Worm (Caenorhabditis elegans) whole organism, late embryonic: ENCODE data around the gene cest-16.

Experiments used
- C38D4.7 ChIP-seq: fragments of 200-800 bp; sonication (Bioruptor generic); optimal IDR thresholded peaks from 2 replicates; lab custom pipeline; 2018; ENCODE audit warnings: mild to moderate bottlenecking, missing genetic modification characterization, moderate library complexity, missing compliant biosample characterization
- F13H6.1 ChIP-seq: sonication (generic microtip); optimal IDR thresholded peaks from 2 replicates; lab custom pipeline; 2016; ENCODE audit warnings: missing genetic modification characterization, missing compliant biosample characterization
- ahr-1 ChIP-seq: sonication (generic microtip); optimal IDR thresholded peaks from 2 replicates; lab custom pipeline; 2016; ENCODE audit warnings: missing genetic modification characterization, missing compliant biosample characterization
- ama-1 ChIP-seq: fragments of 150-350 bp; optimal IDR thresholded peaks from 2 replicates; lab custom pipeline; 2014
- ceh-14 ChIP-seq: sonication (generic microtip); optimal IDR thresholded peaks from 2 replicates; lab custom pipeline; 2016; ENCODE audit warnings: missing genotype, missing genetic modification characterization, missing compliant biosample characterization
- ceh-19 ChIP-seq: fragments of 200-800 bp; sonication (Bioruptor generic); optimal IDR thresholded peaks from 2 replicates; lab custom pipeline; 2018; ENCODE audit warnings: mild to moderate bottlenecking, missing genetic modification characterization, missing compliant biosample characterization
- ceh-30 ChIP-seq: fragments of 150-350 bp; optimal IDR thresholded peaks from 2 replicates; lab custom pipeline; 2014; ENCODE audit warnings: missing biosample characterization, missing genetic modification characterization
- ceh-31 ChIP-seq: sonication (generic microtip); optimal IDR thresholded peaks from 2 replicates; lab custom pipeline; 2016; ENCODE audit warnings: missing genetic modification characterization, missing compliant biosample characterization
- ceh-34 ChIP-seq: sonication (generic microtip); optimal IDR thresholded peaks from 2 replicates; lab custom pipeline; 2016; ENCODE audit warnings: mild to moderate bottlenecking, missing genetic modification characterization, missing compliant biosample characterization
- ceh-45 ChIP-seq: fragments of 200-800 bp; sonication (Bioruptor generic); IDR thresholded peaks from 2 replicates; pipeline ENCODE4 v1.3.6; 2022; ENCODE audit warnings: missing genetic modification reagents, missing genetic modification characterization, missing compliant biosample characterization
- ceh-48 ChIP-seq: sonication (generic microtip); optimal IDR thresholded peaks from 2 replicates; lab custom pipeline; 2016; ENCODE audit warnings: missing genetic modification characterization, inconsistent platforms, missing compliant biosample characterization
- ceh-6 ChIP-seq: fragments of 200-800 bp; sonication (Bioruptor generic); optimal IDR thresholded peaks from 2 replicates; lab custom pipeline; 2018; ENCODE audit warnings: mild to moderate bottlenecking, missing genetic modification characterization, missing compliant biosample characterization
- dmd-4 ChIP-seq: sonication (generic microtip); optimal IDR thresholded peaks from 2 replicates; lab custom pipeline; 2016; ENCODE audit warnings: borderline replicate concordance, missing genetic modification characterization, missing compliant biosample characterization
- ets-4 ChIP-seq: sonication (generic microtip); optimal IDR thresholded peaks from 2 replicates; lab custom pipeline; 2016; ENCODE audit warnings: missing genetic modification characterization, missing compliant biosample characterization
- eyg-1 ChIP-seq: sonication (generic microtip); optimal IDR thresholded peaks from 2 replicates; lab custom pipeline; 2016; ENCODE audit warnings: missing genotype, missing genetic modification characterization, missing compliant biosample characterization
- fax-1 ChIP-seq: sonication (generic microtip); optimal IDR thresholded peaks from 2 replicates; lab custom pipeline; 2016; ENCODE audit warnings: missing genotype, missing genetic modification characterization, missing compliant biosample characterization
- fkh-10 ChIP-seq: fragments of 150-350 bp; optimal IDR thresholded peaks from 2 replicates; lab custom pipeline; 2014; ENCODE audit warnings: missing biosample characterization, missing genetic modification reagents, missing genetic modification characterization
- hlh-13 ChIP-seq: fragments of 200-800 bp; sonication (Bioruptor generic); optimal IDR thresholded peaks from 2 replicates; lab custom pipeline; 2018; ENCODE audit warnings: mild to moderate bottlenecking, missing genetic modification characterization, missing compliant biosample characterization
- hlh-6 ChIP-seq: sonication (generic microtip); optimal IDR thresholded peaks from 2 replicates; lab custom pipeline; 2016; ENCODE audit warnings: missing genotype, missing genetic modification characterization, missing compliant biosample characterization
- nfya-1 ChIP-seq: sonication (generic microtip); optimal IDR thresholded peaks from 2 replicates; lab custom pipeline; 2017; ENCODE audit warnings: missing genetic modification characterization, mild to moderate bottlenecking, missing compliant biosample characterization, antibody characterized with exemption, moderate library complexity
- nhr-232 ChIP-seq: sonication (generic microtip); optimal IDR thresholded peaks from 2 replicates; lab custom pipeline; 2016; ENCODE audit warnings: missing genetic modification characterization, missing compliant biosample characterization
- npax-4 ChIP-seq: sonication (generic microtip); optimal IDR thresholded peaks from 2 replicates; lab custom pipeline; 2016; ENCODE audit warnings: missing genetic modification characterization, missing compliant biosample characterization
- odd-2 ChIP-seq: sonication (generic microtip); optimal IDR thresholded peaks from 2 replicates; lab custom pipeline; 2017; ENCODE audit warnings: antibody characterized with exemption, mild to moderate bottlenecking, missing genetic modification characterization, missing compliant biosample characterization
- pat-9 ChIP-seq: fragments of 200-800 bp; sonication (Bioruptor generic); optimal IDR thresholded peaks from 2 replicates; lab custom pipeline; 2018; ENCODE audit warnings: mild to moderate bottlenecking, missing genetic modification characterization, moderate library complexity, missing compliant biosample characterization
- pqm-1 ChIP-seq: sonication (generic microtip); optimal IDR thresholded peaks from 2 replicates; lab custom pipeline; 2016; ENCODE audit warnings: missing genetic modification characterization, missing compliant biosample characterization
- ref-2 ChIP-seq: sonication (generic microtip); optimal IDR thresholded peaks from 2 replicates; lab custom pipeline; 2016; ENCODE audit warnings: missing genetic modification characterization, missing compliant biosample characterization
- sox-2 ChIP-seq: fragments of 200-800 bp; sonication (Bioruptor generic); IDR thresholded peaks from 2 replicates; pipeline ENCODE4 v1.3.6; 2022; ENCODE audit warnings: missing genetic modification reagents, missing genetic modification characterization, missing compliant biosample characterization
- sox-4 ChIP-seq: sonication (generic microtip); optimal IDR thresholded peaks from 2 replicates; lab custom pipeline; 2017; ENCODE audit warnings: mild to moderate bottlenecking, missing genetic modification characterization, inconsistent platforms, missing compliant biosample characterization
- tbx-7 ChIP-seq: sonication (generic microtip); optimal IDR thresholded peaks from 2 replicates; lab custom pipeline; 2016; ENCODE audit warnings: missing genotype, missing genetic modification characterization, missing compliant biosample characterization
- ttx-3 ChIP-seq: sonication (generic microtip); optimal IDR thresholded peaks from 2 replicates; lab custom pipeline; 2016; ENCODE audit warnings: missing genetic modification reagents, missing genetic modification characterization, missing compliant biosample characterization
- unc-3 ChIP-seq, 2 experiments: fragments of 200-800 bp in 1 of 2; sonication (Bioruptor generic) in 1 of 2; sonication (generic microtip) in 1 of 2; conservative IDR thresholded peaks in 1 of 2; optimal IDR thresholded peaks in 1 of 2; 2 replicates each; pipeline versions ENCODE4 v1.3.6 to Lab custom; 2016 to 2022; ENCODE audit warnings: missing compliant biosample characterization in 2 of 2, missing genetic modification characterization in 2 of 2, missing genetic modification reagents in 1 of 2
- unc-42 ChIP-seq: sonication (generic microtip); optimal IDR thresholded peaks from 2 replicates; lab custom pipeline; 2016; ENCODE audit warnings: missing genotype, missing genetic modification characterization, missing compliant biosample characterization
- zip-5 ChIP-seq: sonication (generic microtip); optimal IDR thresholded peaks from 2 replicates; lab custom pipeline; 2016; ENCODE audit warnings: missing genetic modification characterization, missing compliant biosample characterization

Gene cest-16

DNA sequence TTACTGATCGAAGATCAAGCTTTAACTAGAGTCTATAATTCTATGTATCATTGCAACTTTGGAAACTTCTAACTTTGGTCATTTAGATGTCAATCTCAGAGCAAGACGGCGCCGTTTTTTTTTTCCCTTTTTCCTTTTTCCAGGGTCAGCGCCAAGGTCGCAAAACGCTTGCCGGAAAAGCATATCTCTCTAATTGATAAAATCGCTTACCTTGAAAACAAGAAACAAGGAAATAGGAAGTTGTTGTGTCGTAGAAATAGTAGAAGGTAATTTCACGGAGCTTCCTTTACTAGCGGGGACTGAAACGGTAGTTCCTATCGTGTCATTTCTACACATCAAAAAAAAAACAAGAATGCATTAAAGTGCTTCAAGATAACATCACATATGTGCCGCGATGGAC is 21.6 kb downstream of the cest-16 start:
- TF ChIP-seq tbx-7 (tag; lab: Kevin White, UChicago) (no peak), npax-4 (tag; lab: Kevin White, UChicago) (no peak), unc-3 (GFP tag; conservative IDR thresholded peaks at IDR 0.05; lab: Robert Waterston, UW) (no peak), unc-3 (tag; optimal IDR thresholded peaks at IDR 0.05; lab: Kevin White, UChicago) (no peak), ceh-14 (no peak), ceh-6 (GFP tag; lab: Kevin White, UChicago) (no peak), unc-42 (tag; lab: Kevin White, UChicago) (no peak), ceh-45 (GFP tag; lab: Robert Waterston, UW) (no peak), ref-2 (tag; lab: Kevin White, UChicago) (no peak)

DNA sequence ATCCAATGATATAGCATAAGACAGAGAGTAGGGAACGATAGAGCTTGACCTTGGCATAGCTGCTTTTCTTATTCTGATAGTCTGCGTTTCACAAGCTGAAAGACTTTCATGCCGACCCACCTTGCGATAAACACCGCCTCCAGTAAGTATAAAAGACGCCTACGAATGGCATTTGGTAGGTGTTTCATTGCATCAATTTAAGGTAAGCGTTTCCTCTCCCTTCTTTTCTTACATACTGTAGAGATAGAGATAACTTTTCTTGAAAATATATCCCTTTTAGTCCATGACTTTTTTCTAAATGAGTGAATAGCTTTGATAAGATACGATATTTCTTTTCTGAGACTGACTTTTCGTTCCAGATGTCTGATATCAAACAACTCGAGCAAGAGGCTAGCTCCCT is 23.4 kb downstream of the cest-16 start, which contains the start of gene col-167:
TSS of gene col-167 (plus strand) at position 360 of the 400 bp plus-strand sequence.
- TF ChIP-seq sox-4 (tag; lab: Kevin White, UChicago) (no peak), eyg-1 (tag; lab: Kevin White, UChicago) (no peak)

DNA sequence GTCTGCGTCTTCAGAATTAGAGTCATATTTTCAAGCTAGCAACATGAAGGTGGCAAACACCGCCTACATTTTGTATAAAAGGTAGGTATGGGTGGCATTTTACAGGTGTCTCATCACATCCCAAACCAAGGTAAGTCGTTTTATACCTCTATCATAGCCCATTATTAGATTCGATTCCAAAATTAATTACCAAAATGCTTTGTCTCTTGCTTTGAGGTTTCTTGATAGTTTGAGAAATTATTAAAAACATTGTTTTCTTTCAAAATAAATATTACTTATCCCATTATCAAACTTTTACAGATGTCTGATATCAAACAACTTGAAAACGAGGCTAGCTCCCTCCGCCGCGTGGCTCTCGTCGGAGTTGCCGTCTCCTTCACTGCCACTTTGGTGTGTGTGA is 26.3 kb downstream of the cest-16 start, which contains the start of gene col-168:
TSS of gene col-168 (plus strand) at position 301 of the 400 bp plus-strand sequence.
- TF ChIP-seq zip-5 (tag; lab: Kevin White, UChicago) (no peak), unc-3 (GFP tag; conservative IDR thresholded peaks at IDR 0.05; lab: Robert Waterston, UW) (no peak), unc-3 (tag; optimal IDR thresholded peaks at IDR 0.05; lab: Kevin White, UChicago) (no peak), odd-2 (no peak), pqm-1 (tag; lab: Kevin White, UChicago) (no peak), C38D4.7 (GFP tag; lab: Kevin White, UChicago) (no peak), sox-2 (GFP tag; lab: Robert Waterston, UW) (no peak), pat-9 (tag; lab: Kevin White, UChicago) (no peak), ceh-48 (tag; lab: Kevin White, UChicago) (no peak), ttx-3 (tag; lab: Kevin White, UChicago) (no peak), eyg-1 (tag; lab: Kevin White, UChicago) (no peak), ets-4 (tag; lab: Kevin White, UChicago) (no peak)

DNA sequence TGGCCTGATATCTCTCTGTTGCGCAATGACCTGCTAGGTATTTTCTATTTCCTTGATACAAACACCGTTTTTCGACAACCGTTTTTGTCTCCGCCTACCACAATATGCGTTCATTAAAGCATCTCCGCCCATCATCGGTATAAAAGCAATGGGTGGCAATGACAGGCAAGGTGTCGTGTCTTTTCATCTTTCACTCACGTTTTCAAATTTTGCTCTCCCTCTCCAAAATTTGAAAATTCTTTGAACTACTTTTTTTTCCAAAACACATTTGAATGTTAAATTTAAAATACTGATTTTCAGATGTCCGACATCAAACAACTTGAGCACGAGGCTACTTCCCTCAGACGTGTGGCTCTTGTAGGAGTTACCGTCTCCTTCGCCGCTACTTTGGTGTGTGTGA is 29.1 kb downstream of the cest-16 start, which contains the start of gene col-169:
TSS of gene col-169 (plus strand) at position 301 of the 400 bp plus-strand sequence.
- TF ChIP-seq ahr-1 (tag; lab: Kevin White, UChicago) (no peak), ama-1 (lab: Kevin White, UChicago) (no peak), ttx-3 (tag; lab: Kevin White, UChicago) (no peak), ceh-31 (no peak), ceh-34 (no peak), C38D4.7 (GFP tag; lab: Kevin White, UChicago) (no peak), hlh-13 (GFP tag; lab: Kevin White, UChicago) (no peak), F13H6.1 (tag; lab: Kevin White, UChicago) (no peak), ceh-30 (no peak), fax-1 (tag; lab: Kevin White, UChicago) (no peak), dmd-4 (tag; lab: Kevin White, UChicago) (no peak), nfya-1 (no peak)

DNA sequence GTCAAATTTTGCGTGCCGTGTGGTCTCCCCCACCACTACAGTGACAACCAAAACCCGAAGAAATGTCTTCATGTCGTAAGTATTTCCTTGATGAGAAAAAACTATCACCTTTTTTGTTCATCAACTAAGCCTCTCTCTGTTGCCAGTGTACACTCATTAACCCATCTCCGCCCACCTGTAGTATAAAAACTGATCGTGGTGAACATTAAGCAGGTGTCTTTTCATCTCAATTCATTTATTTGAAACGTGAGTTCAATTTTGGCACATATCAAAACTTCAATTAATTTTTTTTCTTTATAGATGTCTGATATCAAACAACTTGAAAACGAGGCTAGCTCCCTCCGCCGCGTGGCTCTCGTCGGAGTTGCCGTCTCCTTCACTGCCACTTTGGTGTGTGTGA is 31.7 kb downstream of the cest-16 start, which contains the start of gene col-170:
TSS of gene col-170 (plus strand) at position 301 of the 400 bp plus-strand sequence.
- no peak for TF ChIP-seq ceh-30
- no peak for TF ChIP-seq fax-1 (tag; lab: Kevin White, UChicago)
- TF ChIP-seq ceh-19: no peak
- TF ChIP-seq ets-4 (tag; lab: Kevin White, UChicago): no peak
- TF ChIP-seq fkh-10 (GFP tag; lab: Kevin White, UChicago): no peak
- TF ChIP-seq sox-4 (tag; lab: Kevin White, UChicago): no peak
- no peak for TF ChIP-seq ceh-48 (tag; lab: Kevin White, UChicago)
- no peak for TF ChIP-seq nhr-232
- TF ChIP-seq hlh-6: no peak
- TF ChIP-seq, all 69 proteins: peak for 0
